Fruit fly (Drosophila melanogaster) whole organism, pupa: ENCODE measurements around the gene CG15483.

Experiments
- CG15710 ChIP-seq: fragments of 200-800 bp; sonication (Bioruptor generic); optimal IDR thresholded peaks from 2 replicates; lab custom pipeline; 2018; ENCODE audit warnings: missing biosample characterization, mild to moderate bottlenecking, missing genetic modification characterization, moderate library complexity
- CG17806 ChIP-seq: fragments of 200-800 bp; sonication (Bioruptor generic); optimal IDR thresholded peaks from 2 replicates; lab custom pipeline; 2018; ENCODE audit warnings: missing biosample characterization, mild to moderate bottlenecking, missing genetic modification characterization, moderate library complexity
- Pif1B ChIP-seq: fragments of 200-800 bp; sonication (Bioruptor generic); optimal IDR thresholded peaks from 3 replicates; lab custom pipeline; 2016; ENCODE audit warnings: missing biosample characterization, missing genetic modification characterization

DNA sequence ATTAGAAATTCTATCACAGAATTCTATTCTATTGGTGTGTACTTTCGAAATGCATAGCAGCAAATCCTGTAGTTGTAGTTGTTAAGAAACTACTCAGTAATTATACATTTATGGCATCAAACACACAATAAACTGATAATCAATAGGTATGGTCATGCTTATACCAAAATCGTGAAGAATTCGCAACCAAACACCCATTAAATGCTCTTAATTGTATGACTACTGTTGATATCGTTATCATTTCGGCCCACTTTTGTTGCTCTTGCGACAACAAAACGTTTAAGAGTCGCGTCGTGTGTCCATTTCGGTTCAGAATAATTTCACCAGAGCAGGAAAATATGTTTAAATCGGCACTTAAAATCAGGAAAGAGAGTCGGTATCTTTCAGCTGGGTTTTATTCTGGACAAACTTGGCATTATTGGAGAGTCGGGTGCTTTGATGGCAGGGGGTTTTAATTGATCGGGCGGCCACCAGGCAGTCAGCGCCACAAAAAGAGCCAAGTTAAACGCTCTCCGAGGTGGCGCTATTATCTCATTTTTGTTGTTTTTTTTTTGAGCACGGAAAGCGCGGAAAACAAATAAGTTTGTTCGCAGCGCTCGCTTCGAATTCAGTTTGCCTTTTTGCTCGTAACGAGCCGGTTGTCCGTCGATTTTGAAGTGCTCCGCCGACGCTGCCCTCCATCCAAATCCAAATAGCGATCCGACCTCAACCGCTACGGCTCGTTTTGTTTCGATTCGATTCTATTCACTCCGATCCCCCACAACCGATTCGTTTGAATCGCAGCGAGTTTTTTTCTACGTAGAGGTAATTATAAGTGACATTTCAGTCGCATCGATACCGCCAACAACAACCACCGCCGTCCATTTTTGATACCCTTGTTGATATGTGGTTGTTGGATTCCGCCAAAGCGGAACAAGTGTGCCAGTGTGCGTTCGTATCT is 42.9 kb downstream of the CG15483 start, which contains the start of gene MRP:
- TF ChIP-seq Pif1B (no peak), CG17806 (tag; lab: Kevin White, UChicago) (no peak), CG15710 (tag; lab: Kevin White, UChicago) (no peak)
